Fruit fly (Drosophila melanogaster) whole organism, embryonic: ENCODE data around the gene sing.

Experiments used
- CG10543 ChIP-seq: fragments of 200-800 bp; sonication (Bioruptor generic); optimal IDR thresholded peaks from 3 replicates; lab custom pipeline; 2017; ENCODE audit warnings: missing biosample characterization, mild to moderate bottlenecking, missing genetic modification characterization, moderate library complexity
- CG11696 ChIP-seq: fragments of 200-800 bp; sonication (Bioruptor generic); IDR thresholded peaks from 2 replicates; pipeline ENCODE4 v1.3.6; 2022; ENCODE audit warnings: missing biosample characterization, missing genetic modification characterization
- CG1233 ChIP-seq: fragments of 200-800 bp; sonication (Bioruptor generic); optimal IDR thresholded peaks from 4 replicates; lab custom pipeline; 2018; ENCODE audit warnings: missing biosample characterization, mild to moderate bottlenecking, missing genetic modification characterization
- CG12744 ChIP-seq: fragments of 200-800 bp; sonication (Bioruptor generic); optimal IDR thresholded peaks from 2 replicates; lab custom pipeline; 2016; ENCODE audit warnings: missing biosample characterization, missing genetic modification characterization
- CG13287 ChIP-seq: fragments of 200-800 bp; sonication (Bioruptor generic); IDR thresholded peaks from 2 replicates; pipeline ENCODE4 v1.3.6; 2022; ENCODE audit warnings: missing biosample characterization, missing genetic modification characterization; ENCODE audit not compliant: partially characterized antibody
- CG13296 ChIP-seq: fragments of 200-800 bp; sonication (Bioruptor generic); optimal IDR thresholded peaks from 3 replicates; lab custom pipeline; 2018; ENCODE audit warnings: missing biosample characterization, mild to moderate bottlenecking, missing genetic modification characterization
- CG16863 ChIP-seq: fragments of 200-800 bp; sonication (Bioruptor generic); optimal IDR thresholded peaks from 3 replicates; lab custom pipeline; 2016; ENCODE audit warnings: missing biosample characterization, missing genetic modification characterization
- CG1792 ChIP-seq: fragments of 200-800 bp; sonication (Bioruptor generic); optimal IDR thresholded peaks from 2 replicates; lab custom pipeline; 2016; ENCODE audit warnings: missing biosample characterization, missing genetic modification characterization
- CG1832 ChIP-seq: fragments of 200-800 bp; sonication (Bioruptor generic); optimal IDR thresholded peaks from 2 replicates; lab custom pipeline; 2017; ENCODE audit warnings: missing biosample characterization, mild to moderate bottlenecking, missing genetic modification characterization, inconsistent platforms
- CG2678 ChIP-seq: fragments of 200-800 bp; sonication (Bioruptor generic); optimal IDR thresholded peaks from 3 replicates; lab custom pipeline; 2019; ENCODE audit warnings: missing biosample characterization, mild to moderate bottlenecking, missing genetic modification characterization, moderate library complexity
- CG30403 ChIP-seq: fragments of 200-800 bp; sonication (Bioruptor generic); optimal IDR thresholded peaks from 3 replicates; lab custom pipeline; 2016; ENCODE audit warnings: missing biosample characterization, missing genetic modification characterization
- CG31224 ChIP-seq: fragments of 200-800 bp; sonication (Bioruptor generic); IDR thresholded peaks from 2 replicates; pipeline ENCODE4 v1.3.6; 2022; ENCODE audit warnings: missing biosample characterization, missing genetic modification characterization
- CG3163 ChIP-seq: fragments of 200-800 bp; sonication (Bioruptor generic); optimal IDR thresholded peaks from 3 replicates; lab custom pipeline; 2016; ENCODE audit warnings: missing biosample characterization, missing genetic modification characterization
- CG4282 ChIP-seq: fragments of 200-800 bp; sonication (Bioruptor generic); optimal IDR thresholded peaks from 2 replicates; lab custom pipeline; 2016; ENCODE audit warnings: missing biosample characterization, missing genetic modification characterization
- CG6175 ChIP-seq: fragments of 200-800 bp; sonication (Bioruptor generic); IDR thresholded peaks from 3 replicates; pipeline ENCODE4 v1.3.6; 2022; ENCODE audit warnings: missing biosample characterization, missing genetic modification characterization
- CG7357 ChIP-seq: fragments of 200-800 bp; sonication (Bioruptor generic); IDR thresholded peaks from 3 replicates; pipeline ENCODE4 v1.3.6; 2022; ENCODE audit warnings: missing biosample characterization, missing genetic modification characterization
- CG8281 ChIP-seq: fragments of 200-800 bp; sonication (Bioruptor generic); optimal IDR thresholded peaks from 2 replicates; lab custom pipeline; 2018; ENCODE audit warnings: missing biosample characterization, mild to moderate bottlenecking, missing genetic modification characterization, moderate library complexity
- CG8478 ChIP-seq: fragments of >200 bp; optimal IDR thresholded peaks from 2 replicates; lab custom pipeline; 2018
- CG9932 ChIP-seq: fragments of 200-800 bp; sonication (Bioruptor generic); IDR thresholded peaks from 2 replicates; pipeline ENCODE4 v1.3.6; 2022; ENCODE audit warnings: missing biosample characterization, missing genetic modification characterization
- Dfd ChIP-seq, 2 experiments: fragments of >200 bp; optimal IDR thresholded peaks; 2 replicates each; lab custom pipeline; 2017; ENCODE audit warnings: missing biosample characterization in 2 of 2, missing genetic modification characterization in 2 of 2
- Dip2 ChIP-seq: fragments of 200-800 bp; sonication (Bioruptor generic); IDR thresholded peaks from 2 replicates; pipeline ENCODE4 v1.3.6; 2022; ENCODE audit warnings: missing biosample characterization, missing genetic modification characterization
- Drgx ChIP-seq: fragments of 200-800 bp; sonication (Bioruptor generic); IDR thresholded peaks from 2 replicates; pipeline ENCODE4 v1.3.6; 2022; ENCODE audit warnings: missing biosample characterization, missing genetic modification characterization
- Fer2 ChIP-seq: fragments of 200-800 bp; sonication (Bioruptor generic); optimal IDR thresholded peaks from 2 replicates; lab custom pipeline; 2018; ENCODE audit warnings: missing biosample characterization, mild to moderate bottlenecking, missing genetic modification characterization, moderate library complexity
- Hr3 ChIP-seq: fragments of 200-800 bp; sonication (Bioruptor generic); optimal IDR thresholded peaks from 3 replicates; lab custom pipeline; 2016; ENCODE audit warnings: missing biosample characterization, missing genetic modification characterization
- Med ChIP-seq: fragments of 200-800 bp; sonication (Bioruptor generic); peaks from one replicate; lab custom pipeline; 2016; ENCODE audit warnings: missing biosample characterization, missing genetic modification characterization, mild to moderate bottlenecking, inconsistent platforms, moderate library complexity
- NC2β ChIP-seq: fragments of 200-800 bp; sonication (Bioruptor generic); optimal IDR thresholded peaks from 2 replicates; lab custom pipeline; 2016; ENCODE audit warnings: missing biosample characterization, missing genetic modification characterization
- Neu2 ChIP-seq: fragments of 200-800 bp; sonication (Bioruptor generic); optimal IDR thresholded peaks from 3 replicates; lab custom pipeline; 2016; ENCODE audit warnings: missing biosample characterization, missing genetic modification characterization, borderline replicate concordance
- NfI ChIP-seq: fragments of 200-800 bp; sonication (Bioruptor generic); optimal IDR thresholded peaks from 3 replicates; lab custom pipeline; 2018; ENCODE audit warnings: missing biosample characterization, mild to moderate bottlenecking, missing genetic modification characterization, moderate library complexity
- Pdp1 ChIP-seq, 2 experiments: fragments of 200-800 bp; sonication (Bioruptor generic); optimal IDR thresholded peaks; 3 replicates each; lab custom pipeline; 2016; ENCODE audit warnings: missing biosample characterization in 2 of 2, missing genetic modification characterization in 2 of 2, mild to moderate bottlenecking in 1 of 2, moderate library complexity in 1 of 2
- Tbp ChIP-seq: fragments of >200 bp; optimal IDR thresholded peaks from 2 replicates; lab custom pipeline; 2018; ENCODE audit warnings: missing biosample characterization, missing genetic modification characterization
- Xbp1 ChIP-seq: fragments of 200-800 bp; sonication (Bioruptor generic); optimal IDR thresholded peaks from 3 replicates; lab custom pipeline; 2016; ENCODE audit warnings: missing biosample characterization, mild to moderate bottlenecking, missing genetic modification characterization
- YL-1 ChIP-seq: fragments of 200-800 bp; sonication (Bioruptor generic); optimal IDR thresholded peaks from 3 replicates; lab custom pipeline; 2017; ENCODE audit warnings: missing biosample characterization, mild to moderate bottlenecking, missing genetic modification characterization
- bsh ChIP-seq, 2 experiments: fragments of 200-800 bp; sonication (Bioruptor generic); optimal IDR thresholded peaks; 2 replicates each; lab custom pipeline; 2017 to 2018; ENCODE audit warnings: mild to moderate bottlenecking in 2 of 2, missing biosample characterization in 2 of 2, missing genetic modification characterization in 2 of 2, moderate library complexity in 1 of 2
- caup ChIP-seq: fragments of 200-800 bp; sonication (Bioruptor generic); optimal IDR thresholded peaks from 3 replicates; lab custom pipeline; 2017; ENCODE audit warnings: missing biosample characterization, mild to moderate bottlenecking, missing genetic modification characterization, moderate library complexity; ENCODE audit not compliant: severe bottlenecking
- chinmo ChIP-seq: fragments of 200-800 bp; sonication (Bioruptor generic); IDR thresholded peaks from 4 replicates; pipeline ENCODE4 v1.3.6; 2022; ENCODE audit warnings: missing biosample characterization, missing genetic modification characterization; ENCODE audit not compliant: partially characterized antibody
- dimm ChIP-seq: fragments of 200-800 bp; sonication (Bioruptor generic); IDR thresholded peaks from 2 replicates; pipeline ENCODE4 v1.3.6; 2022; ENCODE audit warnings: missing biosample characterization, missing genetic modification characterization
- dm ChIP-seq: fragments of 200-800 bp; sonication (Bioruptor generic); optimal IDR thresholded peaks from 3 replicates; lab custom pipeline; 2016; ENCODE audit warnings: missing biosample characterization, missing genetic modification characterization
- gcm ChIP-seq: fragments of 200-800 bp; sonication (Bioruptor generic); optimal IDR thresholded peaks from 2 replicates; lab custom pipeline; 2019; ENCODE audit warnings: missing biosample characterization, mild to moderate bottlenecking, missing genetic modification characterization, moderate library complexity
- gem ChIP-seq: fragments of 200-800 bp; sonication (Bioruptor generic); optimal IDR thresholded peaks from 2 replicates; lab custom pipeline; 2019; ENCODE audit warnings: missing biosample characterization, mild to moderate bottlenecking, missing genetic modification characterization, moderate library complexity
- gsb-n ChIP-seq: fragments of 200-800 bp; sonication (Bioruptor generic); optimal IDR thresholded peaks from 3 replicates; lab custom pipeline; 2018; ENCODE audit warnings: missing biosample characterization, mild to moderate bottlenecking, missing genetic modification characterization
- ham ChIP-seq: fragments of 200-800 bp; sonication (Bioruptor generic); IDR thresholded peaks from 2 replicates; pipeline ENCODE4 v1.3.6; 2022; ENCODE audit warnings: missing biosample characterization, missing genetic modification characterization
- onecut ChIP-seq: fragments of 200-800 bp; sonication (Bioruptor generic); IDR thresholded peaks from 2 replicates; pipeline ENCODE4 v1.3.6; 2022; ENCODE audit warnings: missing biosample characterization, missing genetic modification characterization
- org-1 ChIP-seq: fragments of 200-800 bp; sonication (Bioruptor generic); optimal IDR thresholded peaks from 2 replicates; lab custom pipeline; 2017; ENCODE audit warnings: missing biosample characterization, missing genetic modification characterization
- pfk ChIP-seq: fragments of 200-800 bp; sonication (Bioruptor generic); optimal IDR thresholded peaks from 2 replicates; lab custom pipeline; 2018; ENCODE audit warnings: missing biosample characterization, mild to moderate bottlenecking, missing genetic modification characterization, moderate library complexity
- sima ChIP-seq: fragments of 200-800 bp; sonication (Bioruptor generic); optimal IDR thresholded peaks from 2 replicates; lab custom pipeline; 2016; ENCODE audit warnings: missing biosample characterization, missing genetic modification characterization
- so ChIP-seq: fragments of 200-800 bp; sonication (Bioruptor generic); IDR thresholded peaks from 3 replicates; pipeline ENCODE4 v1.3.6; 2022; ENCODE audit warnings: missing biosample characterization, missing genetic modification characterization
- sob ChIP-seq: fragments of 200-800 bp; sonication (Bioruptor generic); IDR thresholded peaks from 2 replicates; pipeline ENCODE4 v1.3.6; 2022; ENCODE audit warnings: missing biosample characterization, missing genetic modification characterization
- tgo ChIP-seq: fragments of 200-800 bp; sonication (Bioruptor generic); IDR thresholded peaks from 3 replicates; pipeline ENCODE4 v1.3.6; 2022; ENCODE audit warnings: missing biosample characterization, missing genetic modification characterization
- ttk ChIP-seq: fragments of 200-800 bp; sonication (Bioruptor generic); IDR thresholded peaks from 2 replicates; pipeline ENCODE4 v2.1.2; 2022; ENCODE audit warnings: missing biosample characterization, missing genetic modification characterization
- z ChIP-seq: fragments of 200-800 bp; sonication (Bioruptor generic); IDR thresholded peaks from 3 replicates; pipeline ENCODE4 v1.3.6; 2022; ENCODE audit warnings: missing biosample characterization, missing genetic modification characterization

sing gene

DNA sequence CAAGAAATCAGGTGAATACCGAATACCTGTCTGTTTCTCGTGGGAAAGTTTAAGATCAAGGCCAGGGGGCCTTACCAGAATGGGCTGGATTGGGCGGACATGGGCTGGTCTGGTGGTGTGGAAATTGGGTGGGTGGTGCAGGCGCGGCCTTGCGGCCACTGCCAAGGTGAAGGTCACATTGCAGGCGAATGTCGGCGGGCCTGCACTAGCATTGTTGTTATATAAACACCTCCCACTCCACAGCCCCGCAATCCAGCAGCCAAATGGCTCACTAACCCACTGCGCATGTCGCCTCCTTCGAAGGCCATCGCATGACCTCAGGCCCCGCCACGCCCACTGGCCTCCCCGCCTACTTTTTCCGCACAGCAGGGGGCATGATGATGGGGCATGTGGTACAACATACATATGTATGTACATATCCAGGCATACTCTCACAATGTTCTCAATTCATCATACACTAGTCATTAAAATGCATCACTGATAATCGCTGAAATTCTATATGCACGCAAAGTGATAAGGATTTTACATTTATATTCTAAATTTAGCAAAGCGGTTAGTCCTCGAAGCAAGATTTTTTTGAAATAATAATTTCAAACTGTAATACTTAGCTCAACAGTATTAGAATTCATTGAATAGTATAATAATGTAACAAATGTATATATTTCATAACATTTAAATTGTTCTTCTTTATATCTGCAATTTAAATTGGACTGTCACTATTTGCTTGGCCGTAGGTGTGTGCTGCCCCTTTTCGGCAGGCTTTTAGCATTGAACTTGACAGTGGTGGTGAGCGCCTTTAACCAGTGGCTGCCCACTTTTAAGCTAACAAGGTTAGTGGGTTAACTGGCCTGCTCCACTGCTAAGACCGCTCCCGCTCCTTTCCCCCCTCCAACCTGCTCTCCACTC lies 17.8 kb downstream of the sing start (continued):
- TF ChIP-seq Med (GFP tag; lab: Kevin White, UChicago) (peak; percentile 53), sima (no peak), CG8281 (no peak), Tbp (GFP tag; lab: Kevin White, UChicago) (no peak), org-1 (GFP tag; lab: Kevin White, UChicago) (peak; percentile 8), CG1792 (GFP tag; lab: Kevin White, UChicago) (no peak), gsb-n (tag; lab: Kevin White, UChicago) (no peak), chinmo (GFP tag; lab: Robert Waterston, UW) (0 out of 4 replicates have a peak, but pooled peaks have one; percentile 51), dm (GFP tag; lab: Kevin White, UChicago) (no peak), Fer2 (no peak), CG9932 (GFP tag; lab: Robert Waterston, UW) (no peak), YL-1 (no peak), CG1233 (GFP tag; lab: Kevin White, UChicago) (no peak), CG11696 (GFP tag; lab: Robert Waterston, UW) (0 out of 2 replicates have a peak, but pooled peaks have one; percentile 20), ham (GFP tag; lab: Robert Waterston, UW) (no peak), NfI (GFP tag; lab: Kevin White, UChicago) (no peak), Drgx (GFP tag; lab: Robert Waterston, UW) (no peak), CG30403 (GFP tag; lab: Kevin White, UChicago) (peak; percentile 7), CG16863 (no peak), ttk (no peak), NC2β (GFP tag; lab: Kevin White, UChicago) (no peak), CG31224 (GFP tag; lab: Robert Waterston, UW) (no peak), z (GFP tag; lab: Robert Waterston, UW) (no peak), gcm (GFP tag; lab: Kevin White, UChicago) (no peak), Dip2 (GFP tag; lab: Robert Waterston, UW) (no peak), gem (tag; lab: Kevin White, UChicago) (peak; percentile 49), Dfd (GFP tag; optimal IDR thresholded peaks at IDR 0.05; lab: Kevin White, UChicago) (no peak), dimm (GFP tag; lab: Robert Waterston, UW) (no peak), CG7357 (no peak), sob (GFP tag; lab: Robert Waterston, UW) (no peak), CG13296 (GFP tag; lab: Kevin White, UChicago) (no peak), CG2678 (tag; lab: Kevin White, UChicago) (peak; percentile 55), Hr3 (GFP tag; lab: Kevin White, UChicago) (no peak), so (GFP tag; lab: Robert Waterston, UW) (no peak), CG6175 (no peak), Neu2 (GFP tag; lab: Kevin White, UChicago) (no peak), CG8478 (no peak), Pdp1 (GFP tag; optimal IDR thresholded peaks at IDR 0.05; lab: Kevin White, UChicago) (peak in 1 of 2 experiments; percentile 57), onecut (GFP tag; lab: Robert Waterston, UW) (no peak), CG13287 (no peak), CG10543 (GFP tag; lab: Kevin White, UChicago) (no peak), tgo (GFP tag; lab: Robert Waterston, UW) (no peak), CG4282 (GFP tag; lab: Kevin White, UChicago) (no peak), CG3163 (GFP tag; lab: Kevin White, UChicago) (no peak), Xbp1 (GFP tag; lab: Kevin White, UChicago) (no peak), pfk (GFP tag; lab: Kevin White, UChicago) (no peak), CG12744 (GFP tag; lab: Kevin White, UChicago) (no peak), CG1832 (GFP tag; lab: Kevin White, UChicago) (no peak), bsh (GFP tag; optimal IDR thresholded peaks at IDR 0.05; lab: Kevin White, UChicago) (no peak), caup (GFP tag; lab: Kevin White, UChicago) (no peak)
